Fruit fly (Drosophila melanogaster) Kc167 (cell line): ENCODE data around the gene CG15468.

Experiments used
- Sin3A ChIP-seq: fragments of >200 bp; optimal IDR thresholded peaks from 2 replicates; lab custom pipeline; 2018; ENCODE audit warnings: missing external identifiers
- h ChIP-seq: fragments of >200 bp; optimal IDR thresholded peaks from 3 replicates; lab custom pipeline; 2018; ENCODE audit warnings: missing external identifiers
- ttk ChIP-seq: sonication (Bioruptor generic); optimal IDR thresholded peaks from 2 replicates; lab custom pipeline; 2017; ENCODE audit warnings: missing external identifiers

- TF ChIP-seq Sin3A (lab: Kevin White, UChicago): no peak
- TF ChIP-seq h (lab: Kevin White, UChicago): no peak
- no peak for TF ChIP-seq ttk
These were observed 9.0 kb upstream of the CG15468 start for dm6 chrX:4969926-4970325.
